Worm (Caenorhabditis elegans): ENCODE data around the gene ZK470.4.

ce11 chrX:4167150-4167549 is 27.6 kb upstream of the ZK470.4 start, which contains the start of gene ZK470.14:
- no peak for TF ChIP-seq ceh-13 (GFP tag; optimal IDR thresholded peaks at IDR 0.05)
- TF ChIP-seq flt-1 (GFP tag; IDR thresholded peaks at IDR 0.05): no peak
- no peak for TF ChIP-seq tra-4 (tag; optimal IDR thresholded peaks at IDR 0.05)
- no peak for TF ChIP-seq ama-1 (optimal IDR thresholded peaks at IDR 0.05)
- TF ChIP-seq tbx-37 (GFP tag; conservative IDR thresholded peaks at IDR 0.05): no peak
- no peak for TF ChIP-seq F13C5.2 (tag; optimal IDR thresholded peaks at IDR 0.05)
- no peak for TF ChIP-seq tbx-11 (GFP tag; IDR thresholded peaks at IDR 0.05)
- no peak for TF ChIP-seq hmg-4 (GFP tag; optimal IDR thresholded peaks at IDR 0.05)
- TF ChIP-seq pes-1 (GFP tag; IDR thresholded peaks at IDR 0.05): no peak
- no peak for TF ChIP-seq sea-1 (GFP tag; conservative IDR thresholded peaks at IDR 0.05)
- TF ChIP-seq aly-1 (tag; optimal IDR thresholded peaks at IDR 0.05): no peak
- TF ChIP-seq ets-7 (tag; optimal IDR thresholded peaks at IDR 0.05): no peak
- no peak for TF ChIP-seq hmbx-1 (tag; optimal IDR thresholded peaks at IDR 0.05)
- no peak for TF ChIP-seq ceh-36 (tag; optimal IDR thresholded peaks at IDR 0.05)
